Worm (Caenorhabditis elegans) whole organism, midembryonic: ENCODE data around the gene efl-1.

ENCODE experiments used
- med-1 ChIP-seq: sonication (generic microtip); optimal IDR thresholded peaks from 2 replicates; lab custom pipeline; 2017; ENCODE audit warnings: missing genetic modification characterization, mild to moderate bottlenecking, missing compliant biosample characterization, antibody characterized with exemption, missing genetic modification reagents; ENCODE audit not compliant: insufficient read depth
- ref-1 ChIP-seq: fragments of 200-800 bp; sonication (Bioruptor generic); conservative IDR thresholded peaks from 2 replicates; pipeline ENCODE4 v1.3.6; 2022; ENCODE audit warnings: missing genetic modification reagents, missing genetic modification characterization, missing compliant biosample characterization

ce11 chrV:16951504-16951903 is 14.0 kb downstream of the efl-1 start, which contains the start of gene clec-238:
- TF ChIP-seq med-1 (GFP tag; lab: Kevin White, UChicago), result no peak
- TF ChIP-seq ref-1, result no peak
